Worm (Caenorhabditis elegans) whole organism, L2 larva: Measurements from ENCODE around the gene T25B6.6.
A peak's percentile ranks its signal among the peaks of the same experiment; 100 is the strongest.

Experiments used
- ZK546.5 ChIP-seq: sonication (generic microtip); optimal IDR thresholded peaks from 2 replicates; lab custom pipeline; 2017; ENCODE audit warnings: missing biosample characterization, missing genetic modification characterization
- elt-3 ChIP-seq: sonication (generic microtip); optimal IDR thresholded peaks from 2 replicates; lab custom pipeline; 2017; ENCODE audit warnings: missing biosample characterization, missing genetic modification characterization
- fos-1 ChIP-seq: fragments of 150-350 bp; optimal IDR thresholded peaks from 2 replicates; lab custom pipeline; 2014; ENCODE audit warnings: missing biosample characterization, missing genetic modification characterization
- lin-39 ChIP-seq: fragments of 150-350 bp; optimal IDR thresholded peaks from 2 replicates; lab custom pipeline; 2014; ENCODE audit warnings: missing biosample characterization, missing genetic modification reagents, missing genetic modification characterization
- lsy-2 ChIP-seq, 2 experiments: fragments of 150-350 bp in 1 of 2; sonication (generic microtip) in 1 of 2; optimal IDR thresholded peaks; 2 replicates each; lab custom pipeline; 2014 to 2017; ENCODE audit warnings: missing biosample characterization in 2 of 2, missing genetic modification characterization in 2 of 2
- nhr-12 ChIP-seq: fragments of 150-350 bp; optimal IDR thresholded peaks from 2 replicates; lab custom pipeline; 2014; ENCODE audit warnings: missing biosample characterization, missing genetic modification characterization
- nhr-25 ChIP-seq: fragments of 150-350 bp; sonication (generic microtip); optimal IDR thresholded peaks from 3 replicates; lab custom pipeline; 2014; ENCODE audit warnings: missing biosample characterization, missing genetic modification characterization
- nhr-6 ChIP-seq: fragments of 150-350 bp; optimal IDR thresholded peaks from 2 replicates; lab custom pipeline; 2014; ENCODE audit warnings: missing biosample characterization, missing genetic modification characterization
- nhr-77 ChIP-seq: fragments of 150-350 bp; optimal IDR thresholded peaks from 2 replicates; lab custom pipeline; 2014; ENCODE audit warnings: missing biosample characterization, missing genetic modification characterization
- unc-39 ChIP-seq: fragments of 150-350 bp; optimal IDR thresholded peaks from 2 replicates; lab custom pipeline; 2014; ENCODE audit warnings: missing biosample characterization, missing genetic modification characterization
- unc-55 ChIP-seq: fragments of 150-350 bp; sonication (generic microtip); optimal IDR thresholded peaks from 3 replicates; lab custom pipeline; 2014; ENCODE audit warnings: missing biosample characterization, missing genetic modification reagents, missing genetic modification characterization
- unc-62 ChIP-seq: fragments of 150-350 bp; optimal IDR thresholded peaks from 2 replicates; lab custom pipeline; 2014; ENCODE audit warnings: missing biosample characterization, missing genetic modification reagents, missing genetic modification characterization
- ztf-11 ChIP-seq: sonication (generic microtip); optimal IDR thresholded peaks from 2 replicates; lab custom pipeline; 2017; ENCODE audit warnings: missing biosample characterization, missing genetic modification characterization

- no peak for TF ChIP-seq nhr-12
- no peak for TF ChIP-seq nhr-25 (tag; lab: Kevin White, UChicago)
- no peak for TF ChIP-seq fos-1 (tag; lab: Kevin White, UChicago)
- no peak for TF ChIP-seq elt-3
- no peak for TF ChIP-seq lsy-2 (tag; optimal IDR thresholded peaks at IDR 0.05; lab: Kevin White, UChicago)
- TF ChIP-seq ZK546.5 (tag; lab: Kevin White, UChicago) = no peak
- TF ChIP-seq unc-62 = no peak
- TF ChIP-seq nhr-77 (tag; lab: Kevin White, UChicago) = no peak
- no peak for TF ChIP-seq unc-39 (tag; lab: Kevin White, UChicago)
- TF ChIP-seq nhr-6 (tag; lab: Kevin White, UChicago) = no peak
- peak; percentile 7 for TF ChIP-seq unc-55 (GFP tag; lab: Kevin White, UChicago)
- no peak for TF ChIP-seq lin-39 (tag; lab: Kevin White, UChicago)
- no peak for TF ChIP-seq ztf-11
Measured at ce11 chrX:9067230-9067822, 44.6 kb upstream of the T25B6.6 start.
